Worm (Caenorhabditis elegans): ENCODE results near the gene C48B4.11.

DNA sequence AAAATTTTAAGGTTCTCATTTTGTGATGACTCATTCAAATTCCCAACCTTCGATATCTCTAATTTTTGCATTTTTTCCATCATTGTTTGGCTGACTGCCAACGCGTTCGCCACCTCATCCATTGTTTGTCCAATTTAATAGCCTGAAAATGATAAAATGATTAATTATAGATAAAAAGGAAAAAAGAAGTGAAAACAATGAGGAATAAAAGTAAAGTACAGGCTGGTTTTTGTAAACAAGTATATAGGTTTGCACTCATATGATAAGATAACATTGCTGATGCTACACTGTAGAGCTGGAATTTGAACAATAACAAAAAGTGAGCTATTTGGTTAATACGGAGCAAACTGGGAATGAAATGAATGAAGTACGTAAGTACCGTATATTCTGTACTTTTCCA is 16.3 kb upstream of the C48B4.11 start, which contains the start of gene C48B4.3:
- TF ChIP-seq lin-15B (tag; optimal IDR thresholded peaks at IDR 0.05) (no peak), nhr-77 (tag; optimal IDR thresholded peaks at IDR 0.05) (peak; percentile 21), lir-3 (tag; optimal IDR thresholded peaks at IDR 0.05) (no peak), R02D3.7 (tag; optimal IDR thresholded peaks at IDR 0.05) (no peak), mdl-1 (tag; optimal IDR thresholded peaks at IDR 0.05) (no peak), lin-13 (GFP tag; optimal IDR thresholded peaks at IDR 0.05) (no peak), fos-1 (tag; optimal IDR thresholded peaks at IDR 0.05) (no peak), ama-1 (optimal IDR thresholded peaks at IDR 0.05) (no peak), hlh-30 (tag; optimal IDR thresholded peaks at IDR 0.05; ENCODE audit: insufficient read depth) (no peak), daf-16 (GFP tag; optimal IDR thresholded peaks at IDR 0.05) (no peak), daf-16 (tag; optimal IDR thresholded peaks at IDR 0.05) (peak; percentile 99), mxl-2 (GFP tag; conservative IDR thresholded peaks at IDR 0.05) (no peak), unc-62 (GFP tag; optimal IDR thresholded peaks at IDR 0.05 in 1 of 2) (no peak), unc-62 (tag; optimal IDR thresholded peaks at IDR 0.05) (no peak), pha-4 (GFP tag; IDR thresholded peaks at IDR 0.05) (no peak), pha-4 (tag; optimal IDR thresholded peaks at IDR 0.05) (no peak), attf-4 (tag; optimal IDR thresholded peaks at IDR 0.05) (no peak)

Measured in whole organism, L4 larva.